Fruit fly (Drosophila melanogaster): ENCODE measurements around the gene CG15515.

DNA sequence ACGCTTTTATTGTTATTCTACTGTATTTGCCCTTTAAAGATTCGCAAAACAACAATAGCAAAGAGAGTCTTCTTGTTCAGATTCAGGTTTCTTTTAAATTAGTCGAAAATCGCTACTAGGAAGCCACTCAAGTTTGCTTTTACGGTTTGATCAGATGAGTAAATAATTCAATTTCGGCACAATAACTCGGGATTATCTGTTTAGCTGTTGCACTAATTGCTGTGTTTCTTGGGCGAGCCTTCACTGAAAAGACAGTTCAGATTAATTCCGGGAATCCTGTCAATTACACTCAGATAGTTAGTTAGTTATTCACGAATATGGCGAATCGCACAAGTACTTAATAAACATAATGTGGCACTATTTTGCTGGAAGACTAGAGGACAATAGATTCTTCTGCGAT is 38.6 kb upstream of the CG15515 start:
- no peak for TF ChIP-seq tj (GFP tag; optimal IDR thresholded peaks at IDR 0.05)
- no peak for TF ChIP-seq kay (GFP tag; ENCODE audit: borderline replicate concordance)
- TF ChIP-seq CG12768 (GFP tag; optimal IDR thresholded peaks at IDR 0.05) = no peak
- TF ChIP-seq CG7101 (tag; optimal IDR thresholded peaks at IDR 0.05) = no peak

All from whole organism, adult.